Fruit fly (Drosophila melanogaster): ENCODE measurements around the gene mRpL36.
A peak's percentile ranks its signal among the peaks of the same experiment; 100 is the strongest.

mRpL36 gene

DNA sequence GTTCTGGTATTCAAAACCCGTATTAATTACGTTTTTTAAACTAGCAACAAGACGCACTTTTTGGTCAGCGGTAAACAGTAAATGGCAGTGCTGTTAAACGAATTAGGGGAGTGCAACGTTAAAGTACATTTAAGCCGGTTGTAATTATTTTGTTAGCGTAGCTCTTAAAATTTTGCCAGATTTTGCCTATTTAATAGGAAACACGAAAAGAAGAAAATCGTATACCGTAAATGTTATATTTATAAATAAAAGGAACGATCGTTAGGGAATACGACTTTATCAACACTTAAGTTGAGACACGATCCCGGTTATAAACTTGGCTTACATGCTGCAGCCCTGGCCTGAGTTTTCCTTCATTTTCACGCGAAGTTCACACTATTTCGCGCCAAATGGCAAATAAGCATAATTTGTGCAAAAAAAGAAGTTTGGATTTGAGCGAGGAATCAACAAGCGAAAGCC lies 12.5 kb upstream of the mRpL36 start, which contains the start of the genes Setx and mus301 (continued):
- TF ChIP-seq stwl (tag; optimal IDR thresholded peaks at IDR 0.05) = peak; percentile 78
- TF ChIP-seq wor (GFP tag; IDR thresholded peaks at IDR 0.05) = no peak
- peak; percentile 48 for TF ChIP-seq Dref (GFP tag; IDR thresholded peaks at IDR 0.05)
- peak; percentile 87 for TF ChIP-seq ems (GFP tag; optimal IDR thresholded peaks at IDR 0.05)
- TF ChIP-seq CG18476 (GFP tag; optimal IDR thresholded peaks at IDR 0.05) = peak; percentile 82
- no peak; the same call in 1 of the 2 replicates for TF ChIP-seq onecut (GFP tag; IDR thresholded peaks at IDR 0.05)
- TF ChIP-seq zen2 (GFP tag; IDR thresholded peaks at IDR 0.05; ENCODE audit: partially characterized antibody) = no peak
- TF ChIP-seq CG8281 (tag; optimal IDR thresholded peaks at IDR 0.05) = no peak
- peak; percentile 87 for TF ChIP-seq CG11456 (GFP tag; IDR thresholded peaks at IDR 0.05)
- no peak for TF ChIP-seq CG2678 (tag; optimal IDR thresholded peaks at IDR 0.05)
- TF ChIP-seq CG7987 (GFP tag; optimal IDR thresholded peaks at IDR 0.05) = peak; percentile 61
- peak; percentile 94 for TF ChIP-seq CG2120 (GFP tag; optimal IDR thresholded peaks at IDR 0.05)
- peak; percentile 81 for TF ChIP-seq pum (GFP tag; optimal IDR thresholded peaks at IDR 0.05)
- peak; percentile 70 for TF ChIP-seq Fer3 (tag; optimal IDR thresholded peaks at IDR 0.05)
- peak; percentile 72 for TF ChIP-seq CG14014 (GFP tag; IDR thresholded peaks at IDR 0.05)
- TF ChIP-seq CG7928 (GFP tag; optimal IDR thresholded peaks at IDR 0.05) = peak; percentile 94
- TF ChIP-seq Usf (GFP tag; optimal IDR thresholded peaks at IDR 0.05) = peak; percentile 52
- TF ChIP-seq hkb (optimal IDR thresholded peaks at IDR 0.05) = peak; percentile 92
- TF ChIP-seq hkb (GFP tag; IDR thresholded peaks at IDR 0.05) = peak; percentile 54; the same call in 1 of the 2 replicates
- peak; percentile 2 for TF ChIP-seq CG7271 (tag; optimal IDR thresholded peaks at IDR 0.05)
- TF ChIP-seq insv (GFP tag; optimal IDR thresholded peaks at IDR 0.05) = peak in 1 of 2 experiments; percentile 51
- TF ChIP-seq ara (GFP tag; IDR thresholded peaks at IDR 0.05) = peak; percentile 59; the same call in 1 of the 2 replicates
- TF ChIP-seq tgo (GFP tag; IDR thresholded peaks at IDR 0.05) = peak; percentile 67
- TF ChIP-seq HLH4C (GFP tag; IDR thresholded peaks at IDR 0.05; ENCODE audit: partially characterized antibody) = no peak
- TF ChIP-seq ttk (GFP tag; IDR thresholded peaks at IDR 0.05) = peak; percentile 54; the same call in 1 of the 2 replicates
- TF ChIP-seq Ssrp (tag; optimal IDR thresholded peaks at IDR 0.05) = peak; percentile 72
- no peak for TF ChIP-seq tap (tag; optimal IDR thresholded peaks at IDR 0.05)
- TF ChIP-seq Asciz (GFP tag; optimal IDR thresholded peaks at IDR 0.05) = peak; percentile 40
- peak; percentile 62 for TF ChIP-seq Side (GFP tag; optimal IDR thresholded peaks at IDR 0.05)
- TF ChIP-seq Hey (tag; optimal IDR thresholded peaks at IDR 0.05) = no peak
- TF ChIP-seq peb (GFP tag; IDR thresholded peaks at IDR 0.05) = no peak; the same call in 1 of the 2 replicates
- TF ChIP-seq CG18619 (GFP tag; optimal IDR thresholded peaks at IDR 0.05) = peak; percentile 77
- 0 out of 2 replicates have a peak, but pooled peaks have one; percentile 20 for TF ChIP-seq Oaz (GFP tag; IDR thresholded peaks at IDR 0.05)
- 0 out of 3 replicates have a peak, but pooled peaks have one; percentile 20 for TF ChIP-seq CG2199 (GFP tag; IDR thresholded peaks at IDR 0.05)
- TF ChIP-seq Dek (tag; optimal IDR thresholded peaks at IDR 0.05) = peak; percentile 75
- TF ChIP-seq CG2202 (tag; optimal IDR thresholded peaks at IDR 0.05) = peak; percentile 49
- peak; percentile 95 for TF ChIP-seq CG4617 (GFP tag; optimal IDR thresholded peaks at IDR 0.05; ENCODE audit: borderline replicate concordance)
- no peak for TF ChIP-seq sna (GFP tag; IDR thresholded peaks at IDR 0.05; ENCODE audit: partially characterized antibody)
- TF ChIP-seq dan (GFP tag; IDR thresholded peaks at IDR 0.05) = no peak; the same call in 1 of the 2 replicates
- TF ChIP-seq CG18262 (tag; optimal IDR thresholded peaks at IDR 0.05) = no peak
- TF ChIP-seq psq (GFP tag; optimal IDR thresholded peaks at IDR 0.05) = peak; percentile 42
- peak; percentile 98 for TF ChIP-seq Elba2 (GFP tag; optimal IDR thresholded peaks at IDR 0.05)
- TF ChIP-seq CG11696 (GFP tag; IDR thresholded peaks at IDR 0.05) = no peak
- peak; percentile 77 for TF ChIP-seq Antp (GFP tag; optimal IDR thresholded peaks at IDR 0.05)
- peak; percentile 17; the same call in 1 of the 2 replicates for TF ChIP-seq unc-4 (GFP tag; IDR thresholded peaks at IDR 0.05; ENCODE audit: partially characterized antibody)
- peak; percentile 90 for TF ChIP-seq vfl (GFP tag; optimal IDR thresholded peaks at IDR 0.05)
- TF ChIP-seq CG15601 (tag; optimal IDR thresholded peaks at IDR 0.05) = peak; percentile 75
- TF ChIP-seq CG1603 (tag; optimal IDR thresholded peaks at IDR 0.05) = peak; percentile 63
- TF ChIP-seq Poxn (GFP tag; IDR thresholded peaks at IDR 0.05) = no peak
- TF ChIP-seq crol (GFP tag; IDR thresholded peaks at IDR 0.05) = no peak

Measured in whole organism, embryonic.